Fruit fly (Drosophila melanogaster) S2 (cell line): Measurements from ENCODE around the gene CG11504.
A peak's percentile ranks its signal among the peaks of the same experiment; 100 is the strongest.

Source experiments
- CG8478 ChIP-seq: fragments of >200 bp; optimal IDR thresholded peaks from 2 replicates; lab custom pipeline; 2018
- CTCF ChIP-seq, 2 experiments: fragments of >200 bp; optimal IDR thresholded peaks; 2 replicates each; lab custom pipeline; 2018

Gene CG11504

dm6 chr3R:30004648-30005047 lies 6.9 kb downstream of the CG11504 start, which contains the start of the genes Nlp and Nph:
Gene Nlp, plus strand, starts transcription at chr3R:30004785.
Gene Nph, minus strand, starts transcription at chr3R:30004861.
- TF ChIP-seq CG8478 (lab: Kevin White, UChicago): no peak
- peak in 1 of 2 experiments; percentile 2 for TF ChIP-seq CTCF (optimal IDR thresholded peaks at IDR 0.05; lab: Kevin White, UChicago)

- TF ChIP-seq CG8478 (lab: Kevin White, UChicago): no peak
- no peak for TF ChIP-seq CTCF (optimal IDR thresholded peaks at IDR 0.05; lab: Kevin White, UChicago)
Observed at dm6 chr3R:30005332-30005979, 7.8 kb downstream of the CG11504 start.

dm6 chr3R:30009173-30009572 lies 11.5 kb downstream of the CG11504 start, which contains the start of gene CG7912:
Gene CG7912, minus strand, starts transcription at chr3R:30009189.
- no peak for TF ChIP-seq CTCF (optimal IDR thresholded peaks at IDR 0.05; lab: Kevin White, UChicago)
- no peak for TF ChIP-seq CG8478 (lab: Kevin White, UChicago)

dm6 chr3R:30012602-30013489 lies 15.1 kb downstream of the CG11504 start:
- TF ChIP-seq CTCF (optimal IDR thresholded peaks at IDR 0.05; lab: Kevin White, UChicago) (no peak), CG8478 (lab: Kevin White, UChicago) (no peak)

- TF ChIP-seq CTCF (optimal IDR thresholded peaks at IDR 0.05; lab: Kevin White, UChicago): no peak
- no peak for TF ChIP-seq CG8478 (lab: Kevin White, UChicago)
Observed at dm6 chr3R:30013909-30014308, 16.2 kb downstream of the CG11504 start.

dm6 chr3R:30014480-30014879 lies 16.8 kb downstream of the CG11504 start:
- no peak for TF ChIP-seq CG8478 (lab: Kevin White, UChicago)
- no peak for TF ChIP-seq CTCF (optimal IDR thresholded peaks at IDR 0.05; lab: Kevin White, UChicago)

dm6 chr3R:30014977-30015514 lies 17.3 kb downstream of the CG11504 start, which contains the start of gene CG7920:
Gene CG7920, minus strand, starts transcription at chr3R:30015284.
- TF ChIP-seq CTCF (optimal IDR thresholded peaks at IDR 0.05; lab: Kevin White, UChicago) (no peak), CG8478 (lab: Kevin White, UChicago) (no peak)

- TF ChIP-seq CTCF (optimal IDR thresholded peaks at IDR 0.05; lab: Kevin White, UChicago) (no peak), CG8478 (lab: Kevin White, UChicago) (no peak)
Observed at dm6 chr3R:30021009-30021408, 23.3 kb downstream of the CG11504 start.

- TF ChIP-seq CG8478 (lab: Kevin White, UChicago) (no peak), CTCF (optimal IDR thresholded peaks at IDR 0.05; lab: Kevin White, UChicago) (no peak)
Observed at dm6 chr3R:30021559-30022451, 24.1 kb downstream of the CG11504 start, which contains the start of gene Mgat2. Gene Mgat2, minus strand, starts transcription at chr3R:30022221.

dm6 chr3R:30022452-30023028 lies 24.8 kb downstream of the CG11504 start, which contains the start of the genes RpS28a and Axn:
Gene RpS28a, minus strand, starts transcription at chr3R:30022648.
Gene Axn, plus strand, starts transcription at chr3R:30022842.
- TF ChIP-seq CG8478 (lab: Kevin White, UChicago): no peak
- TF ChIP-seq CTCF (optimal IDR thresholded peaks at IDR 0.05; lab: Kevin White, UChicago): peak; percentile 99 to 100

- TF ChIP-seq CG8478 (lab: Kevin White, UChicago): no peak
- TF ChIP-seq CTCF (optimal IDR thresholded peaks at IDR 0.05; lab: Kevin White, UChicago): no peak
Observed at dm6 chr3R:30023445-30023844, 25.7 kb downstream of the CG11504 start.

dm6 chr3R:30030061-30030460 lies 32.4 kb downstream of the CG11504 start:
- TF ChIP-seq CG8478 (lab: Kevin White, UChicago): no peak
- no peak for TF ChIP-seq CTCF (optimal IDR thresholded peaks at IDR 0.05; lab: Kevin White, UChicago)

- TF ChIP-seq CG8478 (lab: Kevin White, UChicago) (no peak), CTCF (optimal IDR thresholded peaks at IDR 0.05; lab: Kevin White, UChicago) (no peak)
Observed at dm6 chr3R:30032281-30032680, 34.6 kb downstream of the CG11504 start.
